Fruit fly (Drosophila melanogaster) whole organism, embryonic: ENCODE measurements around the gene CG6709.
A peak's percentile ranks its signal among the peaks of the same experiment; 100 is the strongest.

ENCODE experiments used
- CG10209 ChIP-seq: fragments of 200-800 bp; sonication (Bioruptor generic); optimal IDR thresholded peaks from 3 replicates; lab custom pipeline; 2017; ENCODE audit warnings: missing biosample characterization, mild to moderate bottlenecking, missing genetic modification characterization, missing genetic modification reagents
- CG10959 ChIP-seq: fragments of 200-800 bp; sonication (Bioruptor generic); IDR thresholded peaks from 2 replicates; pipeline ENCODE4 v1.3.6; 2022; ENCODE audit warnings: missing biosample characterization, missing genetic modification characterization
- CG12942 ChIP-seq: fragments of 200-800 bp; sonication (Bioruptor generic); optimal IDR thresholded peaks from 3 replicates; lab custom pipeline; 2016; ENCODE audit warnings: missing biosample characterization, missing genetic modification characterization
- CG13123 ChIP-seq: fragments of 200-800 bp; sonication (Bioruptor generic); optimal IDR thresholded peaks from 2 replicates; lab custom pipeline; 2016; ENCODE audit warnings: missing biosample characterization, missing genetic modification characterization
- CG14667 ChIP-seq: fragments of 200-800 bp; sonication (Bioruptor generic); IDR thresholded peaks from 2 replicates; pipeline ENCODE4 v1.3.6; 2022; ENCODE audit warnings: missing biosample characterization, missing genetic modification characterization
- CG14710 ChIP-seq: fragments of 200-800 bp; sonication (Bioruptor generic); optimal IDR thresholded peaks from 3 replicates; lab custom pipeline; 2019; ENCODE audit warnings: missing biosample characterization, mild to moderate bottlenecking, missing genetic modification characterization, moderate library complexity
- CG14860 ChIP-seq: fragments of 200-800 bp; sonication (Bioruptor generic); IDR thresholded peaks from 3 replicates; pipeline ENCODE4 v1.3.6; 2022; ENCODE audit warnings: missing biosample characterization, missing genetic modification characterization; ENCODE audit not compliant: partially characterized antibody
- CG15073 ChIP-seq: fragments of 200-800 bp; sonication (Bioruptor generic); optimal IDR thresholded peaks from 2 replicates; lab custom pipeline; 2016; ENCODE audit warnings: missing biosample characterization, missing genetic modification characterization
- CG15269 ChIP-seq: fragments of 200-800 bp; sonication (Bioruptor generic); optimal IDR thresholded peaks from 2 replicates; lab custom pipeline; 2018; ENCODE audit warnings: missing biosample characterization, mild to moderate bottlenecking, missing genetic modification characterization, moderate library complexity
- CG17802 ChIP-seq: fragments of 200-800 bp; sonication (Bioruptor generic); optimal IDR thresholded peaks from 2 replicates; lab custom pipeline; 2018; ENCODE audit warnings: missing biosample characterization, mild to moderate bottlenecking, missing genetic modification characterization, moderate library complexity
- CG17912 ChIP-seq: fragments of 200-800 bp; sonication (Bioruptor generic); optimal IDR thresholded peaks from 2 replicates; lab custom pipeline; 2018; ENCODE audit warnings: missing biosample characterization, mild to moderate bottlenecking, missing genetic modification characterization
- CG2202 ChIP-seq: fragments of 200-800 bp; sonication (Bioruptor generic); optimal IDR thresholded peaks from 2 replicates; lab custom pipeline; 2018; ENCODE audit warnings: missing biosample characterization, mild to moderate bottlenecking, missing genetic modification characterization
- CG33557 ChIP-seq: fragments of 200-800 bp; sonication (Bioruptor generic); optimal IDR thresholded peaks from 2 replicates; lab custom pipeline; 2019; ENCODE audit warnings: missing biosample characterization, mild to moderate bottlenecking, missing genetic modification characterization, moderate library complexity
- CG3726 ChIP-seq: fragments of 200-800 bp; sonication (Bioruptor generic); IDR thresholded peaks from 3 replicates; pipeline ENCODE4, ENCODE4 v1.3.6; 2022; ENCODE audit warnings: missing biosample characterization, missing genetic modification characterization
- CG3838 ChIP-seq: fragments of 200-800 bp; sonication (Bioruptor generic); optimal IDR thresholded peaks from 3 replicates; lab custom pipeline; 2016; ENCODE audit warnings: missing biosample characterization, missing genetic modification characterization
- CG7786 ChIP-seq: fragments of 200-800 bp; sonication (Bioruptor generic); optimal IDR thresholded peaks from 2 replicates; lab custom pipeline; 2016; ENCODE audit warnings: missing biosample characterization, missing genetic modification characterization
- CG8765 ChIP-seq: fragments of 200-800 bp; sonication (Bioruptor generic); IDR thresholded peaks from 2 replicates; pipeline ENCODE4 v1.3.6; 2022; ENCODE audit warnings: missing biosample characterization, missing genetic modification characterization
- CG8944 ChIP-seq: fragments of 200-800 bp; sonication (Bioruptor generic); optimal IDR thresholded peaks from 3 replicates; lab custom pipeline; 2016; ENCODE audit warnings: missing biosample characterization, missing genetic modification characterization
- CrebB ChIP-seq: fragments of 200-800 bp; sonication (Bioruptor generic); optimal IDR thresholded peaks from 3 replicates; lab custom pipeline; 2018; ENCODE audit warnings: missing biosample characterization, mild to moderate bottlenecking, missing genetic modification characterization
- Dad ChIP-seq: fragments of 200-800 bp; sonication (Bioruptor generic); optimal IDR thresholded peaks from 3 replicates; lab custom pipeline; 2016; ENCODE audit warnings: missing biosample characterization, missing genetic modification characterization
- Dll ChIP-seq: fragments of 200-800 bp; sonication (Bioruptor generic); IDR thresholded peaks from 4 replicates; pipeline ENCODE4 v1.3.6; 2022; ENCODE audit warnings: missing biosample characterization, missing genetic modification characterization; ENCODE audit not compliant: partially characterized antibody
- Hey ChIP-seq: fragments of 200-800 bp; sonication (Bioruptor generic); optimal IDR thresholded peaks from 3 replicates; lab custom pipeline; 2018; ENCODE audit warnings: missing biosample characterization, mild to moderate bottlenecking, missing genetic modification characterization
- Hsf ChIP-seq: fragments of 200-800 bp; sonication (Bioruptor generic); optimal IDR thresholded peaks from 3 replicates; lab custom pipeline; 2016; ENCODE audit warnings: missing biosample characterization, missing genetic modification characterization
- Lim3 ChIP-seq: fragments of 200-800 bp; sonication (Bioruptor generic); IDR thresholded peaks from 2 replicates; pipeline ENCODE4 v1.3.6; 2022; ENCODE audit warnings: missing biosample characterization, missing genetic modification characterization
- NC2β ChIP-seq: fragments of 200-800 bp; sonication (Bioruptor generic); optimal IDR thresholded peaks from 2 replicates; lab custom pipeline; 2016; ENCODE audit warnings: missing biosample characterization, missing genetic modification characterization
- TFAM ChIP-seq: fragments of 200-800 bp; sonication (Bioruptor generic); optimal IDR thresholded peaks from 2 replicates; lab custom pipeline; 2017; ENCODE audit warnings: missing biosample characterization, missing genetic modification characterization, inconsistent platforms
- bowl ChIP-seq: fragments of 200-800 bp; sonication (Bioruptor generic); IDR thresholded peaks from 2 replicates; pipeline ENCODE4 v1.3.6; 2022; ENCODE audit warnings: missing biosample characterization, missing genetic modification characterization
- crol ChIP-seq: fragments of 200-800 bp; sonication (Bioruptor generic); IDR thresholded peaks from 2 replicates; pipeline ENCODE4 v1.3.6; 2022; ENCODE audit warnings: missing biosample characterization, missing genetic modification characterization
- dan ChIP-seq: fragments of 200-800 bp; sonication (Bioruptor generic); IDR thresholded peaks from 2 replicates; pipeline ENCODE4 v1.3.6; 2022; ENCODE audit warnings: missing biosample characterization, missing genetic modification characterization
- dpn ChIP-seq, 2 experiments: fragments of 200-800 bp; sonication (Bioruptor generic); optimal IDR thresholded peaks; 3 replicates each; lab custom pipeline; 2016; ENCODE audit warnings: missing biosample characterization in 2 of 2, missing genetic modification characterization in 2 of 2
- dysf ChIP-seq: fragments of 200-800 bp; sonication (Bioruptor generic); IDR thresholded peaks from 3 replicates; pipeline ENCODE4 v1.3.6; 2022; ENCODE audit warnings: missing biosample characterization, missing genetic modification characterization
- emc ChIP-seq: fragments of 200-800 bp; sonication (Bioruptor generic); optimal IDR thresholded peaks from 2 replicates; lab custom pipeline; 2016; ENCODE audit warnings: missing biosample characterization, missing genetic modification characterization
- eyg ChIP-seq: fragments of 200-800 bp; sonication (Bioruptor generic); optimal IDR thresholded peaks from 3 replicates; lab custom pipeline; 2016; ENCODE audit warnings: missing biosample characterization, missing genetic modification characterization
- fd3F ChIP-seq: fragments of 200-800 bp; sonication (Bioruptor generic); optimal IDR thresholded peaks from 2 replicates; lab custom pipeline; 2018; ENCODE audit warnings: missing biosample characterization, mild to moderate bottlenecking, missing genetic modification characterization, moderate library complexity
- fd64A ChIP-seq: fragments of 200-800 bp; sonication (Bioruptor generic); optimal IDR thresholded peaks from 3 replicates; lab custom pipeline; 2018; ENCODE audit warnings: missing biosample characterization, mild to moderate bottlenecking, missing genetic modification characterization
- fu2 ChIP-seq: fragments of 200-800 bp; sonication (Bioruptor generic); optimal IDR thresholded peaks from 2 replicates; lab custom pipeline; 2016; ENCODE audit warnings: missing biosample characterization, missing genetic modification characterization
- hbn ChIP-seq: fragments of 200-800 bp; sonication (Bioruptor generic); IDR thresholded peaks from 2 replicates; pipeline ENCODE4 v1.3.6; 2022; ENCODE audit warnings: missing biosample characterization, missing genetic modification characterization; ENCODE audit not compliant: partially characterized antibody
- inv ChIP-seq: fragments of 200-800 bp; sonication (Bioruptor generic); IDR thresholded peaks from 2 replicates; pipeline ENCODE4 v1.3.6; 2022; ENCODE audit warnings: missing biosample characterization, missing genetic modification characterization; ENCODE audit not compliant: partially characterized antibody
- mam ChIP-seq: fragments of 200-800 bp; sonication (Bioruptor generic); optimal IDR thresholded peaks from 3 replicates; lab custom pipeline; 2016; ENCODE audit warnings: missing biosample characterization, missing genetic modification characterization
- nerfin-1 ChIP-seq: fragments of 200-800 bp; sonication (Bioruptor generic); optimal IDR thresholded peaks from 3 replicates; lab custom pipeline; 2019; ENCODE audit warnings: missing biosample characterization, mild to moderate bottlenecking, missing genetic modification characterization, moderate library complexity
- oc ChIP-seq: fragments of 200-800 bp; sonication (Bioruptor generic); optimal IDR thresholded peaks from 2 replicates; lab custom pipeline; 2018; ENCODE audit warnings: missing biosample characterization, mild to moderate bottlenecking, missing genetic modification characterization, moderate library complexity
- otp ChIP-seq: fragments of 200-800 bp; sonication (Bioruptor generic); IDR thresholded peaks from 3 replicates; pipeline ENCODE4, ENCODE4 v1.3.6; 2022; ENCODE audit warnings: missing biosample characterization, missing genetic modification characterization
- pho ChIP-seq: fragments of 200-800 bp; sonication (Bioruptor generic); optimal IDR thresholded peaks from 2 replicates; lab custom pipeline; 2016; ENCODE audit warnings: missing biosample characterization, missing genetic modification characterization
- pzg ChIP-seq: fragments of 200-800 bp; sonication (Bioruptor generic); optimal IDR thresholded peaks from 3 replicates; lab custom pipeline; 2018; ENCODE audit warnings: missing biosample characterization, mild to moderate bottlenecking, missing genetic modification characterization, moderate library complexity
- row ChIP-seq: fragments of 200-800 bp; sonication (Bioruptor generic); IDR thresholded peaks from 3 replicates; pipeline ENCODE4 v1.3.6; 2022; ENCODE audit warnings: missing biosample characterization, missing genetic modification characterization
- tio ChIP-seq: fragments of 200-800 bp; sonication (Bioruptor generic); optimal IDR thresholded peaks from 2 replicates; lab custom pipeline; 2017; ENCODE audit warnings: missing biosample characterization, missing genetic modification characterization, inconsistent platforms
- ttk ChIP-seq: fragments of 200-800 bp; sonication (Bioruptor generic); IDR thresholded peaks from 2 replicates; pipeline ENCODE4 v2.1.2; 2022; ENCODE audit warnings: missing biosample characterization, missing genetic modification characterization
- twi ChIP-seq: fragments of 200-800 bp; optimal IDR thresholded peaks from 2 replicates; lab custom pipeline; 2019; ENCODE audit warnings: missing biosample characterization, mild to moderate bottlenecking, missing genetic modification characterization, moderate library complexity
- vfl ChIP-seq: fragments of 200-800 bp; sonication (Bioruptor generic); optimal IDR thresholded peaks from 2 replicates; lab custom pipeline; 2016; ENCODE audit warnings: missing biosample characterization, missing genetic modification characterization
- wek ChIP-seq: fragments of 200-800 bp; sonication (Bioruptor generic); optimal IDR thresholded peaks from 3 replicates; lab custom pipeline; 2018; ENCODE audit warnings: missing biosample characterization, mild to moderate bottlenecking, missing genetic modification characterization, moderate library complexity
- zen ChIP-seq: fragments of 200-800 bp; sonication (Bioruptor generic); optimal IDR thresholded peaks from 3 replicates; lab custom pipeline; 2018; ENCODE audit warnings: missing biosample characterization, mild to moderate bottlenecking, missing genetic modification characterization, moderate library complexity

Gene CG6709

dm6 chr3L:9888630-9889130, 5.9 kb downstream of the CG6709 start, which contains the start of the genes Taf2 and CalpB (continued):
- TF ChIP-seq NC2β (peak; percentile 33), vfl (no peak), CG14667 (peak; percentile 61), fd3F (GFP tag; lab: Kevin White, UChicago) (peak; percentile 83), CG3838 (GFP tag; lab: Kevin White, UChicago) (peak; percentile 34), nerfin-1 (tag; lab: Kevin White, UChicago) (peak; percentile 92), zen (tag; lab: Kevin White, UChicago) (peak; percentile 81), CG10959 (peak; percentile 91), emc (GFP tag; lab: Kevin White, UChicago) (peak; percentile 2), CrebB (tag; lab: Kevin White, UChicago) (peak; percentile 27), CG2202 (tag; lab: Kevin White, UChicago) (peak; percentile 52), tio (GFP tag; lab: Kevin White, UChicago) (no peak), oc (tag; lab: Kevin White, UChicago) (peak; percentile 73), CG15073 (GFP tag; lab: Kevin White, UChicago) (peak; percentile 16), pzg (GFP tag; lab: Kevin White, UChicago) (peak; percentile 54), CG14710 (peak; percentile 97), CG15269 (peak; percentile 86), crol (GFP tag; lab: Robert Waterston, UW) (no peak), pho (GFP tag; lab: Kevin White, UChicago) (peak; percentile 62), Dll (GFP tag; lab: Robert Waterston, UW) (no peak), inv (GFP tag; lab: Robert Waterston, UW) (no peak), CG17912 (GFP tag; lab: Kevin White, UChicago) (no peak), CG33557 (GFP tag; lab: Kevin White, UChicago) (peak; percentile 81), CG17802 (tag; lab: Kevin White, UChicago) (peak; percentile 29), bowl (GFP tag; lab: Robert Waterston, UW) (no peak), Lim3 (GFP tag; lab: Robert Waterston, UW) (no peak), twi (tag; lab: Kevin White, UChicago) (peak; percentile 83), row (peak; percentile 92), TFAM (GFP tag; lab: Kevin White, UChicago) (no peak), CG12942 (peak; percentile 67), CG13123 (GFP tag; lab: Kevin White, UChicago) (peak; percentile 42), wek (GFP tag; lab: Kevin White, UChicago) (no peak), fu2 (peak; percentile 56), hbn (no peak), Hsf (GFP tag; lab: Kevin White, UChicago) (peak; percentile 61), dysf (GFP tag; lab: Robert Waterston, UW) (peak; percentile 88), eyg (GFP tag; lab: Kevin White, UChicago) (no peak), dpn (GFP tag; optimal IDR thresholded peaks at IDR 0.05; lab: Kevin White, UChicago) (peak; percentile 46 to 82), CG8944 (GFP tag; lab: Kevin White, UChicago) (peak; percentile 51), Hey (tag; lab: Kevin White, UChicago) (no peak), otp (GFP tag; lab: Robert Waterston, UW) (peak; percentile 64; the same call in 1 of the 3 replicates), CG8765 (GFP tag; lab: Robert Waterston, UW) (no peak), CG14860 (GFP tag; lab: Robert Waterston, UW) (no peak), ttk (GFP tag; lab: Robert Waterston, UW) (peak; percentile 77; the same call in 1 of the 2 replicates), Dad (GFP tag; lab: Kevin White, UChicago) (peak; percentile 27), CG7786 (GFP tag; lab: Kevin White, UChicago) (peak; percentile 63), fd64A (GFP tag; lab: Kevin White, UChicago) (no peak), CG10209 (GFP tag; lab: Kevin White, UChicago) (peak; percentile 80), mam (GFP tag; lab: Kevin White, UChicago) (peak; percentile 36), CG3726 (GFP tag; lab: Robert Waterston, UW) (peak; percentile 5; the same call in 1 of the 3 replicates), dan (GFP tag; lab: Robert Waterston, UW) (no peak)
